Fruit fly (Drosophila melanogaster): Measurements from ENCODE around the gene CG43679.
A peak's percentile ranks its signal among the peaks of the same experiment; 100 is the strongest.

The CG43679 gene

dm6 chr3L:15006825-15007224 lies 44.4 kb downstream of the CG43679 start (continued):
- TF ChIP-seq topi (GFP tag; optimal IDR thresholded peaks at IDR 0.05) = peak; percentile 72
- no peak for TF ChIP-seq fd85E (GFP tag; optimal IDR thresholded peaks at IDR 0.05)
- no peak for TF ChIP-seq CG6854 (GFP tag; optimal IDR thresholded peaks at IDR 0.05)
- TF ChIP-seq CG34406 (GFP tag; optimal IDR thresholded peaks at IDR 0.05) = peak; percentile 67
- TF ChIP-seq CG1621 (tag; optimal IDR thresholded peaks at IDR 0.05) = peak; percentile 65
- peak; percentile 63 for TF ChIP-seq CG4318 (GFP tag; optimal IDR thresholded peaks at IDR 0.05)
- TF ChIP-seq lz (GFP tag; optimal IDR thresholded peaks at IDR 0.05) = peak; percentile 79
- peak; percentile 83 for TF ChIP-seq svp (GFP tag)
- TF ChIP-seq Eip78C (GFP tag) = peak; percentile 97
- peak; percentile 62 for TF ChIP-seq Hr39 (GFP tag; optimal IDR thresholded peaks at IDR 0.05)
- peak; percentile 59 for TF ChIP-seq CG31627 (GFP tag; optimal IDR thresholded peaks at IDR 0.05)
- TF ChIP-seq Gug (GFP tag; IDR thresholded peaks at IDR 0.05) = peak; percentile 86
- TF ChIP-seq pdm3 (GFP tag; optimal IDR thresholded peaks at IDR 0.05) = peak; percentile 87
- peak; percentile 96 for TF ChIP-seq eg (GFP tag; IDR thresholded peaks at IDR 0.05)
- peak; percentile 77 for TF ChIP-seq Sox14 (GFP tag; optimal IDR thresholded peaks at IDR 0.05)
- TF ChIP-seq CG8319 (GFP tag; optimal IDR thresholded peaks at IDR 0.05) = peak; percentile 53
- peak; percentile 80 for TF ChIP-seq acj6 (GFP tag; optimal IDR thresholded peaks at IDR 0.05)
- TF ChIP-seq Eip75B (GFP tag; optimal IDR thresholded peaks at IDR 0.05) = peak; percentile 88
- peak; percentile 55 for TF ChIP-seq CG16779 (tag; optimal IDR thresholded peaks at IDR 0.05)
- TF ChIP-seq esn (GFP tag; optimal IDR thresholded peaks at IDR 0.05) = peak; percentile 82
- TF ChIP-seq CG3919 (GFP tag; optimal IDR thresholded peaks at IDR 0.05) = peak; percentile 86

dm6 chr3L:15005774-15006173 lies 45.5 kb downstream of the CG43679 start:
- TF ChIP-seq CG8632 (GFP tag; optimal IDR thresholded peaks at IDR 0.05) (no peak), CG1621 (tag; optimal IDR thresholded peaks at IDR 0.05) (peak; percentile 1), topi (GFP tag; optimal IDR thresholded peaks at IDR 0.05) (no peak), spab (GFP tag; optimal IDR thresholded peaks at IDR 0.05) (peak; percentile 67), fd59A (GFP tag; optimal IDR thresholded peaks at IDR 0.05) (peak; percentile 52), dsx (GFP tag; optimal IDR thresholded peaks at IDR 0.05; ENCODE audit: poor library complexity, severe bottlenecking) (peak; percentile 67), CG6792 (GFP tag; optimal IDR thresholded peaks at IDR 0.05) (peak; percentile 30), CG4318 (GFP tag; optimal IDR thresholded peaks at IDR 0.05) (no peak), CG9139 (GFP tag; optimal IDR thresholded peaks at IDR 0.05) (no peak), fd85E (GFP tag; optimal IDR thresholded peaks at IDR 0.05) (no peak), achi (GFP tag; optimal IDR thresholded peaks at IDR 0.05) (peak; percentile 46), CG8319 (GFP tag; optimal IDR thresholded peaks at IDR 0.05) (no peak), CG11902 (GFP tag; optimal IDR thresholded peaks at IDR 0.05) (no peak), ss (GFP tag; optimal IDR thresholded peaks at IDR 0.05) (peak; percentile 42 to 61), Hr38 (GFP tag; optimal IDR thresholded peaks at IDR 0.05) (no peak), Blimp-1 (GFP tag; optimal IDR thresholded peaks at IDR 0.05) (no peak), CG34406 (GFP tag; optimal IDR thresholded peaks at IDR 0.05) (peak; percentile 16), CG6808 (GFP tag; optimal IDR thresholded peaks at IDR 0.05) (peak; percentile 61), salr (GFP tag; optimal IDR thresholded peaks at IDR 0.05) (peak in 1 of 2 experiments; percentile 27), Eip78C (GFP tag) (peak; percentile 89), net (GFP tag; optimal IDR thresholded peaks at IDR 0.05) (peak; percentile 15), Sox15 (GFP tag; optimal IDR thresholded peaks at IDR 0.05) (no peak), acj6 (GFP tag; optimal IDR thresholded peaks at IDR 0.05) (peak; percentile 35), Eip93F (GFP tag; optimal IDR thresholded peaks at IDR 0.05) (no peak), CG8119 (GFP tag; IDR thresholded peaks at IDR 0.05) (no peak), CG10631 (GFP tag; optimal IDR thresholded peaks at IDR 0.05) (peak; percentile 67), Ets21C (GFP tag; optimal IDR thresholded peaks at IDR 0.05) (no peak), fkh (GFP tag; optimal IDR thresholded peaks at IDR 0.05) (no peak), CG3032 (tag; optimal IDR thresholded peaks at IDR 0.05) (peak; percentile 50), pdm3 (GFP tag; optimal IDR thresholded peaks at IDR 0.05) (peak; percentile 10), CG11294 (GFP tag; IDR thresholded peaks at IDR 0.05) (no peak), CG31627 (GFP tag; optimal IDR thresholded peaks at IDR 0.05) (peak; percentile 2), CG6854 (GFP tag; optimal IDR thresholded peaks at IDR 0.05) (no peak), esn (GFP tag; optimal IDR thresholded peaks at IDR 0.05) (no peak), CG16779 (tag; optimal IDR thresholded peaks at IDR 0.05) (peak; percentile 8), Sox102F (GFP tag; optimal IDR thresholded peaks at IDR 0.05) (no peak), Hr39 (GFP tag; optimal IDR thresholded peaks at IDR 0.05) (no peak), eg (GFP tag; IDR thresholded peaks at IDR 0.05) (no peak), CG11762 (GFP tag; optimal IDR thresholded peaks at IDR 0.05; ENCODE audit: insufficient read depth) (no peak), CG7368 (GFP tag; optimal IDR thresholded peaks at IDR 0.05) (peak; percentile 5), Gug (GFP tag; IDR thresholded peaks at IDR 0.05) (0 out of 2 replicates have a peak, but pooled peaks have one; percentile 10), svp (GFP tag) (no peak), cyc (GFP tag; optimal IDR thresholded peaks at IDR 0.05) (no peak)

Measured in whole organism, prepupa.